Fruit fly (Drosophila melanogaster) whole organism, embryonic: ENCODE results near the gene CG15014.

Experiments
- Aef1 ChIP-seq: fragments of 200-800 bp; sonication (Bioruptor generic); IDR thresholded peaks from 3 replicates; pipeline ENCODE4 v1.3.6; 2022; ENCODE audit warnings: missing biosample characterization, missing genetic modification characterization
- B-H1 ChIP-seq: fragments of 200-800 bp; sonication (Bioruptor generic); IDR thresholded peaks from 3 replicates; pipeline ENCODE4 v1.3.6; 2022; ENCODE audit warnings: missing biosample characterization, missing genetic modification characterization
- CG10543 ChIP-seq: fragments of 200-800 bp; sonication (Bioruptor generic); optimal IDR thresholded peaks from 3 replicates; lab custom pipeline; 2017; ENCODE audit warnings: missing biosample characterization, mild to moderate bottlenecking, missing genetic modification characterization, moderate library complexity
- CG11456 ChIP-seq: fragments of 200-800 bp; sonication (Bioruptor generic); IDR thresholded peaks from 3 replicates; pipeline ENCODE4 v1.3.6; 2022; ENCODE audit warnings: missing biosample characterization, missing genetic modification characterization
- CG12155 ChIP-seq: fragments of 200-800 bp; sonication (Bioruptor generic); optimal IDR thresholded peaks from 3 replicates; lab custom pipeline; 2016; ENCODE audit warnings: missing biosample characterization, missing genetic modification characterization
- CG12236 ChIP-seq: fragments of 200-800 bp; sonication (Bioruptor generic); optimal IDR thresholded peaks from 2 replicates; lab custom pipeline; 2016; ENCODE audit warnings: missing biosample characterization, missing genetic modification characterization
- CG12942 ChIP-seq: fragments of 200-800 bp; sonication (Bioruptor generic); optimal IDR thresholded peaks from 3 replicates; lab custom pipeline; 2016; ENCODE audit warnings: missing biosample characterization, missing genetic modification characterization
- CG13624 ChIP-seq: fragments of 200-800 bp; sonication (Bioruptor generic); optimal IDR thresholded peaks from 2 replicates; lab custom pipeline; 2016; ENCODE audit warnings: missing biosample characterization, missing genetic modification characterization
- CG14667 ChIP-seq: fragments of 200-800 bp; sonication (Bioruptor generic); IDR thresholded peaks from 2 replicates; pipeline ENCODE4 v1.3.6; 2022; ENCODE audit warnings: missing biosample characterization, missing genetic modification characterization
- CG15011 ChIP-seq: fragments of 200-800 bp; sonication (Bioruptor generic); optimal IDR thresholded peaks from 3 replicates; lab custom pipeline; 2018; ENCODE audit warnings: missing biosample characterization, mild to moderate bottlenecking, missing genetic modification characterization
- CG1602 ChIP-seq: fragments of 200-800 bp; sonication (Bioruptor generic); optimal IDR thresholded peaks from 3 replicates; lab custom pipeline; 2016; ENCODE audit warnings: missing biosample characterization, missing genetic modification characterization
- CG30020 ChIP-seq: fragments of 200-800 bp; optimal IDR thresholded peaks from 2 replicates; lab custom pipeline; 2019; ENCODE audit warnings: missing biosample characterization, mild to moderate bottlenecking, missing genetic modification characterization, moderate library complexity
- CG33213 ChIP-seq: fragments of 200-800 bp; sonication (Bioruptor generic); optimal IDR thresholded peaks from 3 replicates; lab custom pipeline; 2016; ENCODE audit warnings: missing biosample characterization, missing genetic modification characterization
- CG4854 ChIP-seq: fragments of 200-800 bp; sonication (Bioruptor generic); optimal IDR thresholded peaks from 2 replicates; lab custom pipeline; 2016; ENCODE audit warnings: missing biosample characterization, missing genetic modification characterization, inconsistent platforms
- CG6175 ChIP-seq: fragments of 200-800 bp; sonication (Bioruptor generic); IDR thresholded peaks from 3 replicates; pipeline ENCODE4 v1.3.6; 2022; ENCODE audit warnings: missing biosample characterization, missing genetic modification characterization
- CG8089 ChIP-seq: fragments of 200-800 bp; sonication (Bioruptor generic); optimal IDR thresholded peaks from 3 replicates; lab custom pipeline; 2016; ENCODE audit warnings: missing biosample characterization, missing genetic modification characterization
- CG8478 ChIP-seq: fragments of >200 bp; optimal IDR thresholded peaks from 2 replicates; lab custom pipeline; 2018
- Deaf1 ChIP-seq: fragments of 200-800 bp; optimal IDR thresholded peaks from 3 replicates; lab custom pipeline; 2019; ENCODE audit warnings: missing biosample characterization, mild to moderate bottlenecking, missing genetic modification characterization, moderate library complexity
- Drgx ChIP-seq: fragments of 200-800 bp; sonication (Bioruptor generic); IDR thresholded peaks from 2 replicates; pipeline ENCODE4 v1.3.6; 2022; ENCODE audit warnings: missing biosample characterization, missing genetic modification characterization
- E2f1 ChIP-seq: fragments of 200-800 bp; sonication (Bioruptor generic); IDR thresholded peaks from 2 replicates; pipeline ENCODE4 v1.3.6; 2022; ENCODE audit warnings: missing biosample characterization, missing genetic modification characterization
- Fer1 ChIP-seq: fragments of 200-800 bp; sonication (Bioruptor generic); optimal IDR thresholded peaks from 2 replicates; lab custom pipeline; 2017; ENCODE audit warnings: missing biosample characterization, mild to moderate bottlenecking, missing genetic modification characterization
- Fer2 ChIP-seq: fragments of 200-800 bp; sonication (Bioruptor generic); optimal IDR thresholded peaks from 2 replicates; lab custom pipeline; 2018; ENCODE audit warnings: missing biosample characterization, mild to moderate bottlenecking, missing genetic modification characterization, moderate library complexity
- Fer3 ChIP-seq: fragments of 200-800 bp; sonication (Bioruptor generic); optimal IDR thresholded peaks from 2 replicates; lab custom pipeline; 2018; ENCODE audit warnings: missing biosample characterization, mild to moderate bottlenecking, missing genetic modification characterization, moderate library complexity
- Gsc ChIP-seq: fragments of 200-800 bp; sonication (Bioruptor generic); IDR thresholded peaks from 2 replicates; pipeline ENCODE4 v1.3.6; 2022; ENCODE audit warnings: missing biosample characterization, missing genetic modification characterization
- Myb ChIP-seq: fragments of 200-800 bp; sonication (Bioruptor generic); optimal IDR thresholded peaks from 2 replicates; lab custom pipeline; 2016; ENCODE audit warnings: missing biosample characterization, missing genetic modification characterization
- NC2β ChIP-seq: fragments of 200-800 bp; sonication (Bioruptor generic); optimal IDR thresholded peaks from 2 replicates; lab custom pipeline; 2016; ENCODE audit warnings: missing biosample characterization, missing genetic modification characterization
- NK7.1 ChIP-seq: fragments of 200-800 bp; sonication (Bioruptor generic); optimal IDR thresholded peaks from 3 replicates; lab custom pipeline; 2016; ENCODE audit warnings: missing biosample characterization, missing genetic modification characterization
- YL-1 ChIP-seq: fragments of 200-800 bp; sonication (Bioruptor generic); optimal IDR thresholded peaks from 3 replicates; lab custom pipeline; 2017; ENCODE audit warnings: missing biosample characterization, mild to moderate bottlenecking, missing genetic modification characterization
- ap ChIP-seq: fragments of 200-800 bp; sonication (Bioruptor generic); IDR thresholded peaks from 2 replicates; pipeline ENCODE4 v1.3.6; 2022; ENCODE audit warnings: missing biosample characterization, missing genetic modification characterization
- bcd ChIP-seq: fragments of 200-800 bp; sonication (Bioruptor generic); optimal IDR thresholded peaks from 2 replicates; lab custom pipeline; 2017; ENCODE audit warnings: missing biosample characterization, mild to moderate bottlenecking, missing genetic modification characterization
- btn ChIP-seq: fragments of 200-800 bp; sonication (Bioruptor generic); optimal IDR thresholded peaks from 2 replicates; lab custom pipeline; 2016; ENCODE audit warnings: missing biosample characterization, missing genetic modification characterization
- chif ChIP-seq, 2 experiments: fragments of 200-800 bp; sonication (Bioruptor generic); optimal IDR thresholded peaks; 3 replicates each; lab custom pipeline; 2016; ENCODE audit warnings: missing biosample characterization in 2 of 2, missing genetic modification characterization in 2 of 2
- crc ChIP-seq: fragments of 200-800 bp; sonication (Bioruptor generic); optimal IDR thresholded peaks from 2 replicates; lab custom pipeline; 2016; ENCODE audit warnings: missing biosample characterization, missing genetic modification characterization
- eve ChIP-seq, 2 experiments: fragments of >200 bp; optimal IDR thresholded peaks; 2 replicates each; lab custom pipeline; 2017; ENCODE audit warnings: missing biosample characterization in 2 of 2, missing genetic modification characterization in 2 of 2
- ewg ChIP-seq: fragments of 200-800 bp; sonication (Bioruptor generic); optimal IDR thresholded peaks from 3 replicates; lab custom pipeline; 2017; ENCODE audit warnings: mild to moderate bottlenecking, missing biosample characterization, missing genetic modification reagents, missing genetic modification characterization
- fd102C ChIP-seq: fragments of 200-800 bp; sonication (Bioruptor generic); optimal IDR thresholded peaks from 2 replicates; lab custom pipeline; 2018; ENCODE audit warnings: missing biosample characterization, mild to moderate bottlenecking, missing genetic modification characterization, moderate library complexity
- gce ChIP-seq: fragments of 200-800 bp; sonication (Bioruptor generic); IDR thresholded peaks from 3 replicates; pipeline ENCODE4 v1.3.6; 2022; ENCODE audit warnings: missing biosample characterization, missing genetic modification characterization
- gem ChIP-seq: fragments of 200-800 bp; sonication (Bioruptor generic); optimal IDR thresholded peaks from 2 replicates; lab custom pipeline; 2019; ENCODE audit warnings: missing biosample characterization, mild to moderate bottlenecking, missing genetic modification characterization, moderate library complexity
- jigr1 ChIP-seq: fragments of 200-800 bp; sonication (Bioruptor generic); IDR thresholded peaks from 3 replicates; pipeline ENCODE4 v1.3.6; 2022; ENCODE audit warnings: missing biosample characterization, missing genetic modification characterization
- kay ChIP-seq: fragments of 200-800 bp; sonication (Bioruptor generic); optimal IDR thresholded peaks from 2 replicates; lab custom pipeline; 2016; ENCODE audit warnings: missing biosample characterization, missing genetic modification characterization
- lbe ChIP-seq: fragments of 200-800 bp; sonication (Bioruptor generic); optimal IDR thresholded peaks from 2 replicates; lab custom pipeline; 2016; ENCODE audit warnings: missing biosample characterization, mild to moderate bottlenecking, missing genetic modification characterization
- ranshi ChIP-seq: fragments of 200-800 bp; sonication (Bioruptor generic); IDR thresholded peaks from 2 replicates; pipeline ENCODE4 v1.3.6; 2022; ENCODE audit warnings: missing biosample characterization, missing genetic modification characterization
- scrt ChIP-seq: fragments of 200-800 bp; sonication (Bioruptor generic); optimal IDR thresholded peaks from 2 replicates; lab custom pipeline; 2018; ENCODE audit warnings: missing biosample characterization, mild to moderate bottlenecking, missing genetic modification characterization, moderate library complexity
- sens ChIP-seq: fragments of 200-800 bp; sonication (Bioruptor generic); peaks from one replicate; lab custom pipeline; 2016; ENCODE audit warnings: missing biosample characterization, missing genetic modification characterization
- slbo ChIP-seq: fragments of 200-800 bp; sonication (Bioruptor generic); IDR thresholded peaks from 2 replicates; pipeline ENCODE4 v1.3.6; 2022; ENCODE audit warnings: missing biosample characterization, missing genetic modification characterization
- slp2 ChIP-seq: fragments of 200-800 bp; sonication (Bioruptor generic); optimal IDR thresholded peaks from 2 replicates; lab custom pipeline; 2016; ENCODE audit warnings: missing biosample characterization, missing genetic modification characterization
- ssp ChIP-seq: fragments of 200-800 bp; sonication (Bioruptor generic); IDR thresholded peaks from 2 replicates; pipeline ENCODE4 v1.3.6; 2022; ENCODE audit warnings: missing biosample characterization, missing genetic modification characterization
- stc ChIP-seq: fragments of 200-800 bp; sonication (Bioruptor generic); IDR thresholded peaks from 2 replicates; pipeline ENCODE4 v1.3.6; 2022; ENCODE audit warnings: missing biosample characterization, missing genetic modification characterization
- trem ChIP-seq: fragments of 200-800 bp; optimal IDR thresholded peaks from 3 replicates; lab custom pipeline; 2019; ENCODE audit warnings: missing biosample characterization, mild to moderate bottlenecking, missing genetic modification characterization, moderate library complexity
- wdn ChIP-seq: fragments of 200-800 bp; sonication (Bioruptor generic); IDR thresholded peaks from 2 replicates; pipeline ENCODE4 v1.3.6; 2022; ENCODE audit warnings: missing biosample characterization, missing genetic modification characterization
- zen2 ChIP-seq: fragments of 200-800 bp; sonication (Bioruptor generic); IDR thresholded peaks from 3 replicates; pipeline ENCODE4 v1.3.6; 2022; ENCODE audit warnings: missing biosample characterization, missing genetic modification characterization; ENCODE audit not compliant: partially characterized antibody
- zfh2 ChIP-seq: fragments of 200-800 bp; sonication (Bioruptor generic); optimal IDR thresholded peaks from 2 replicates; lab custom pipeline; 2016; ENCODE audit warnings: missing biosample characterization, missing genetic modification characterization

Gene CG15014

DNA sequence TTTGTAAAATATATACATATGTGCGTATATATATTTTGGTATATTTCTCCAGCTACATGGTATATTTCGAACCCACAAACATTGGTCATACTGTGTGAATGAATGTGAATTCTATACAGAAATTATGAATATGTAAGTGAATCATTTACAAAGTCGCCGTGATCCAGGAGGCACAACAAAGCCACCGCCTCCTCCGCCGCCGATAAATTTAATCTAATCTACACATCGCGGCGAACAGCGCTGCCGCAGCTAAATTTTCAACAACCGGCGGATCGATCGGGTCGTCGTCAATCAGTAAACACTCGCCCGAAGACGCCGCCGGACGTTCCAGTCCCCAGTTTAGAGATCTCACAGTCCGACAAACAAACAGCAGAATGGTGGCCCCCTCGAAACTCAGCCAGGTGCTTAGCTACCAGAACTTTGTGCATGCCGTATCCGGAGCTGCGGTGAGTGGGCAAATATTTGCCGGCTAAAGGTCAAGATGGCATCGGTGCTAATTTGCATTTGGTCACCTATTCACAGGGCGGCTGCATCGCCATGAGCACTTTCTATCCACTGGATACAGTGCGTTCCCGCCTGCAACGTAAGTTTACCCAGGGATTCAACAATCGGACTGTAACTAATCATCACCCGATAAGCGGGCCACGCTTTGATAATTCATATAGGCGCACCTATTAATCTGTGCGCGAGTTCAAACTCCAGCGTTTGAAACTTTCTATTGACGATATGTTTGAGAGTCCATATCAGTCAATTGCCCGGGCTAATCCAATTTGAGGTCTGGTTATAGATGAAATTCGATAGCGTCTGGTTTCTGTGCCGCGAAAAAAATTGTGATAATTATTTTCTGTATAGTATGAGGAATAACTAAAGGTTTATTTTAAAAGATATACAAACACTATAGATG is 3.1 kb downstream of the CG15014 start, which contains the start of gene PMP34 (continued):
- TF ChIP-seq CG14667 (GFP tag; lab: Robert Waterston, UW) (no peak), B-H1 (no peak), Fer3 (tag; lab: Kevin White, UChicago) (no peak), zfh2 (GFP tag; lab: Kevin White, UChicago) (no peak), stc (GFP tag; lab: Robert Waterston, UW) (no peak), NC2β (GFP tag; lab: Kevin White, UChicago) (no peak), Deaf1 (tag; lab: Kevin White, UChicago) (peak; percentile 89), ranshi (GFP tag; lab: Robert Waterston, UW) (no peak), kay (GFP tag; lab: Kevin White, UChicago) (no peak), gem (tag; lab: Kevin White, UChicago) (no peak), wdn (GFP tag; lab: Robert Waterston, UW) (no peak), CG10543 (GFP tag; lab: Kevin White, UChicago) (no peak), zen2 (GFP tag; lab: Robert Waterston, UW) (no peak), CG13624 (GFP tag; lab: Kevin White, UChicago) (no peak), ssp (GFP tag; lab: Robert Waterston, UW) (no peak), ewg (GFP tag; lab: Kevin White, UChicago) (no peak), slp2 (GFP tag; lab: Kevin White, UChicago) (no peak), CG12942 (no peak), gce (GFP tag; lab: Robert Waterston, UW) (0 out of 3 replicates have a peak, but pooled peaks have one; percentile 29), eve (GFP tag; optimal IDR thresholded peaks at IDR 0.05; lab: Kevin White, UChicago) (no peak), trem (tag; lab: Kevin White, UChicago) (peak; percentile 26), CG8089 (GFP tag; lab: Kevin White, UChicago) (no peak), Myb (GFP tag; lab: Kevin White, UChicago) (peak; percentile 35), CG6175 (GFP tag; lab: Robert Waterston, UW) (no peak), jigr1 (GFP tag; lab: Robert Waterston, UW) (no peak), Aef1 (GFP tag; lab: Robert Waterston, UW) (no peak), chif (GFP tag; optimal IDR thresholded peaks at IDR 0.05; lab: Kevin White, UChicago) (no peak), CG11456 (GFP tag; lab: Robert Waterston, UW) (no peak), slbo (no peak), CG33213 (GFP tag; lab: Kevin White, UChicago) (no peak), CG12236 (GFP tag; lab: Kevin White, UChicago) (no peak), crc (GFP tag; lab: Kevin White, UChicago) (no peak), scrt (GFP tag; lab: Kevin White, UChicago) (no peak), CG15011 (GFP tag; lab: Kevin White, UChicago) (no peak), Gsc (GFP tag; lab: Robert Waterston, UW) (no peak), E2f1 (GFP tag; lab: Robert Waterston, UW) (no peak), CG12155 (no peak), YL-1 (GFP tag; lab: Kevin White, UChicago) (peak; percentile 34), Fer1 (GFP tag; lab: Kevin White, UChicago) (no peak), fd102C (GFP tag; lab: Kevin White, UChicago) (no peak), NK7.1 (GFP tag; lab: Kevin White, UChicago) (no peak), CG30020 (tag; lab: Kevin White, UChicago) (no peak), sens (no peak), Drgx (GFP tag; lab: Robert Waterston, UW) (no peak), lbe (GFP tag; lab: Kevin White, UChicago) (no peak), btn (GFP tag; lab: Kevin White, UChicago) (no peak), CG4854 (no peak), CG1602 (GFP tag; lab: Kevin White, UChicago) (no peak), ap (GFP tag; lab: Robert Waterston, UW) (no peak), Fer2 (no peak), bcd (GFP tag; lab: Kevin White, UChicago) (no peak), CG8478 (lab: Kevin White, UChicago) (no peak)
